Fruit fly (Drosophila melanogaster): Measurements from ENCODE around the gene CG7692.

- no peak for TF ChIP-seq CG8478 (optimal IDR thresholded peaks at IDR 0.05)
- no peak for TF ChIP-seq CTCF (optimal IDR thresholded peaks at IDR 0.05)
These were observed 41.5 kb downstream of the CG7692 start for dm6 chr3L:17393098-17393497.
